Fruit fly (Drosophila melanogaster): ENCODE results near the gene srw.

srw gene

dm6 chr3L:4282627-4283026 is 651 bp downstream of the srw start, which contains the start of gene CG11583 (continued):
- no peak for TF ChIP-seq gt (GFP tag; IDR thresholded peaks at IDR 0.05)
- peak; percentile 31 for TF ChIP-seq her (GFP tag; optimal IDR thresholded peaks at IDR 0.05)
- no peak for TF ChIP-seq Drgx (GFP tag; IDR thresholded peaks at IDR 0.05)
- no peak for TF ChIP-seq CG10979 (tag; optimal IDR thresholded peaks at IDR 0.05)
- TF ChIP-seq ssp (GFP tag; IDR thresholded peaks at IDR 0.05) = no peak
- peak; percentile 33 for TF ChIP-seq Sin3A (optimal IDR thresholded peaks at IDR 0.05)
- TF ChIP-seq CG10147 (GFP tag; optimal IDR thresholded peaks at IDR 0.05) = no peak
- peak; percentile 61; the same call in 1 of the 3 replicates for TF ChIP-seq CG11456 (GFP tag; IDR thresholded peaks at IDR 0.05)
- peak; percentile 49 for TF ChIP-seq CG14710 (tag; optimal IDR thresholded peaks at IDR 0.05)
- TF ChIP-seq sim (GFP tag; IDR thresholded peaks at IDR 0.05) = no peak
- TF ChIP-seq amos (GFP tag; IDR thresholded peaks at IDR 0.05; ENCODE audit: partially characterized antibody) = peak; percentile 14; the same call in 1 of the 2 replicates
- TF ChIP-seq gcm2 (GFP tag; optimal IDR thresholded peaks at IDR 0.05) = no peak
- TF ChIP-seq chm (GFP tag; IDR thresholded peaks at IDR 0.05) = no peak
- no peak for TF ChIP-seq CG8089 (GFP tag; optimal IDR thresholded peaks at IDR 0.05)
- peak; percentile 5 for TF ChIP-seq trem (tag; optimal IDR thresholded peaks at IDR 0.05)
- TF ChIP-seq CG4617 (GFP tag; optimal IDR thresholded peaks at IDR 0.05; ENCODE audit: borderline replicate concordance) = peak; percentile 61
- TF ChIP-seq lov (optimal IDR thresholded peaks at IDR 0.05) = no peak
- no peak for TF ChIP-seq lov (GFP tag; IDR thresholded peaks at IDR 0.05)
- peak; percentile 50 for TF ChIP-seq ems (GFP tag; optimal IDR thresholded peaks at IDR 0.05)
- TF ChIP-seq Ada2b (GFP tag; IDR thresholded peaks at IDR 0.05) = no peak
- no peak for TF ChIP-seq Tbp (GFP tag; optimal IDR thresholded peaks at IDR 0.05)
- TF ChIP-seq Ets97D (GFP tag; optimal IDR thresholded peaks at IDR 0.05) = peak; percentile 86
- TF ChIP-seq disco-r (GFP tag; optimal IDR thresholded peaks at IDR 0.05) = no peak
- TF ChIP-seq E2f1 (GFP tag; IDR thresholded peaks at IDR 0.05) = no peak
- no peak for TF ChIP-seq tll (GFP tag; optimal IDR thresholded peaks at IDR 0.05)
- TF ChIP-seq Lpt (GFP tag; optimal IDR thresholded peaks at IDR 0.05) = no peak
- peak; percentile 48 for TF ChIP-seq ftz-f1 (GFP tag; optimal IDR thresholded peaks at IDR 0.05)
- no peak for TF ChIP-seq CG34224 (GFP tag; IDR thresholded peaks at IDR 0.05; ENCODE audit: partially characterized antibody)
- TF ChIP-seq CG9437 (GFP tag; optimal IDR thresholded peaks at IDR 0.05) = no peak
- TF ChIP-seq CG6689 (GFP tag; IDR thresholded peaks at IDR 0.05) = no peak
- no peak for TF ChIP-seq dmrt11E (tag; optimal IDR thresholded peaks at IDR 0.05)
- no peak for TF ChIP-seq CG7271 (tag; optimal IDR thresholded peaks at IDR 0.05)
- peak; percentile 34; the same call in 1 of the 2 replicates for TF ChIP-seq vvl (GFP tag; IDR thresholded peaks at IDR 0.05)
- TF ChIP-seq ap (GFP tag; IDR thresholded peaks at IDR 0.05) = no peak
- peak; percentile 32 for TF ChIP-seq gfzf (GFP tag; optimal IDR thresholded peaks at IDR 0.05)
- peak; percentile 8 for TF ChIP-seq Bteb2 (GFP tag; optimal IDR thresholded peaks at IDR 0.05)
- no peak for TF ChIP-seq Dfd (GFP tag; optimal IDR thresholded peaks at IDR 0.05)
- peak in 1 of 2 experiments; percentile 9 for TF ChIP-seq crp (GFP tag; optimal IDR thresholded peaks at IDR 0.05)
- TF ChIP-seq CG7786 (GFP tag; optimal IDR thresholded peaks at IDR 0.05) = peak; percentile 40
- TF ChIP-seq CG14050 (GFP tag; IDR thresholded peaks at IDR 0.05) = no peak
- TF ChIP-seq HLH54F (GFP tag; optimal IDR thresholded peaks at IDR 0.05) = peak; percentile 59
- TF ChIP-seq CG13624 (GFP tag; optimal IDR thresholded peaks at IDR 0.05) = peak; percentile 42
- TF ChIP-seq CG9609 (GFP tag; optimal IDR thresholded peaks at IDR 0.05) = peak; percentile 38
- no peak for TF ChIP-seq dimm (GFP tag; IDR thresholded peaks at IDR 0.05)
- TF ChIP-seq wor (GFP tag; IDR thresholded peaks at IDR 0.05) = no peak
- no peak for TF ChIP-seq CG34376 (GFP tag; optimal IDR thresholded peaks at IDR 0.05)
- TF ChIP-seq tgo (GFP tag; IDR thresholded peaks at IDR 0.05) = no peak
- TF ChIP-seq prd (optimal IDR thresholded peaks at IDR 0.05) = no peak
- TF ChIP-seq prd (GFP tag; IDR thresholded peaks at IDR 0.05) = no peak
- no peak for TF ChIP-seq D (optimal IDR thresholded peaks at IDR 0.05)
- TF ChIP-seq D (GFP tag; optimal IDR thresholded peaks at IDR 0.05) = no peak
- peak; percentile 76 for TF ChIP-seq pzg (GFP tag; optimal IDR thresholded peaks at IDR 0.05)
- no peak for TF ChIP-seq da (GFP tag; optimal IDR thresholded peaks at IDR 0.05)
- TF ChIP-seq ken (GFP tag; IDR thresholded peaks at IDR 0.05) = no peak
